Comparison of ENCODE assay signal across 1 fruit fly cellular context in the genomic region with DNA sequence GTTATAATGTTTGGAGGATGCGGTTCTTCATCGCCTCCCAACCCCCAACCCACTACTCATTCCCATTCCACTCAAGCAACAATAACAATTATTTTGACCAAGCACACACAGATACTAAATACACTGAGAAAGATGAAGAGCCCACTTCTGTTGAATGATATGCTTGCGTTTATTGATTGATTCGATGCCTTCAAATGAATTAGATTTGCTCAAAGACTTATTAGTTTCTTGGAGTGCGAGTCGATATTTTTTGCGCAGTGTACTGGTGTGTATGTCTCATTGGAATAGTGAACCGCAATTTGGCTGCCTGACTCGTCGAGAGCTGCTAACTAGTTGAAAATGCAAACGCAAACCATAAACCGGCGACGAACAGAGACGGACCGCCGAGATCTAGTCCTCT.
TF ChIP-seq lines count a peak whose summit lies in the region.

No protein-coding gene starts in this region.

TF ChIP-seq in whole organism, embryonic, 481 proteins besides CTCF, POLR2A, EP300 and RAD21 (continued from another document):
- TF ChIP-seq prd (optimal IDR thresholded peaks at IDR 0.05; lab: Kevin White, UChicago): no peak
- peak; percentile 41; the same call in 2 of the 3 replicates for TF ChIP-seq prd (GFP tag; IDR thresholded peaks at IDR 0.05; lab: Robert Waterston, UW)
- no peak for TF ChIP-seq pzg (GFP tag; optimal IDR thresholded peaks at IDR 0.05; lab: Kevin White, UChicago)
- TF ChIP-seq CG2199 (GFP tag; IDR thresholded peaks at IDR 0.05; lab: Robert Waterston, UW): no peak
- TF ChIP-seq tgo (GFP tag; IDR thresholded peaks at IDR 0.05; lab: Robert Waterston, UW): 0 out of 3 replicates have a peak, but pooled peaks have one; percentile 23
- 0 out of 3 replicates have a peak, but pooled peaks have one; percentile 31 for TF ChIP-seq zfh1 (GFP tag; IDR thresholded peaks at IDR 0.05; lab: Robert Waterston, UW)
